Worm (Caenorhabditis elegans) whole organism, dauer: ENCODE data around the gene tpa-1.
"Not testable (repeated sequence)": the region's sequence is repeated elsewhere in the genome, so short reads cannot be mapped to it uniquely, and the experiment has no call there.

Experiments used
- unc-62 ChIP-seq: sonication (generic microtip); optimal IDR thresholded peaks from 2 replicates; lab custom pipeline; 2017; ENCODE audit warnings: missing biosample characterization, missing genetic modification reagents, missing genetic modification characterization

The tpa-1 gene

DNA sequence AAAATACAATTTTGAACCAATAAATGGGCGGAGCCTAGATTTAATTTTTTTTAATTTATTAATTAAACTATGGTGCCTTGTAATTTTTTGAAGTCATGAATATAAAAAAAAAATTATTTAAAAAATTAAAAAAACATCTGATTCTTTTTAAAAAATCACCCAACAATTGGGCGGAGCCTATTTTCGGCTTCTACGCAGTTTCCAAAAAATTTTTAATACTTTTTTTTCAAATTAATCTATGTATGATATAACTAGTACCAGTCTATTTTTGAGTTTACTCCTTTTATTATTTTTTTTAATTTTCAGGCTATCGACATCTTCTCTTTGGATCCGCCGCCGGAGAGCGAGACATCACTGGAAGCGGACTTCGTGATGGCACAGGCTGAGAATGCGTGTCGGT is at the start of gene tpa-1:
Gene tpa-1 (plus strand): TSS at position 301 of the 400 bp plus-strand sequence.
- no peak for TF ChIP-seq unc-62 (GFP tag; lab: Kevin White, UChicago)

DNA sequence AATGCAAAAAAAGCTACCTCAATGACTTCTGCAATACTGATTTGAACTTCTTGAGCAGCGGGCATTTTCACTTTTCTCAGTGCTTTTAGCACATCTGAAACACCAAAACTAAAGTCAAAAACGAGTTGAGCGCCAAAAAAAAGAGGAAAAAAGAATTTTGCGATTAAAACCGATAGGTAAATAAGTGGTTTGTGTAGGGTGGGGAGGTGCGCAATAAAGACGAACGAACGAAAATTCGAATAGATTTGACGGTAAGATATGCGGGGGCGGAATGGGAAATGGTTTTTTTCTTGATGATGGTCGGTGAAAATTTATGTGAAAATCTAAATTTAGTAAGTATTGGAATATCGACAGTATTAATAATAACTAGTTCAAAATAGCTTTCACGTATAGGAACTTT is 43.0 kb upstream of the tpa-1 start, which contains the start of gene frm-5.1:
Gene frm-5.1 (minus strand): TSS at position 101 of the 400 bp plus-strand sequence.
- no peak for TF ChIP-seq unc-62 (GFP tag; lab: Kevin White, UChicago)

DNA sequence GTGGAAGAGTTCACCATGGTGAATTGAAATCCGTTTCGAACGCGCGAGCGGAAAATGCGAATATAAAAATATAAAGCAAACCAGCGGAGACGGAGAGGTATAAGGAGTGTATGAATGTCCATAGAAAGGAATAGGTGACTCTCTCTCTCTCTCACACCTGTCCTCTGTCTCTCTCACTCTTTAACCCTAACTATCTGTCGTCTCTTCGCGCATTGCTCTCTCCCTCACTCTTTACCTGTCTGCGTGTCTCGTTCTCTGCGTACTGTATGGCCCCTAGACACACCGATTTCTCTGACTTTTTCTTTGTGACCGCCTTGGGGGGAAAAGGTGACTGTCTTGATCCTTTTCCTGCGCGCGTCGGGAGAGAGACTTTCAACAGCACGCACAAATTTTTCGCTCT is 40.6 kb upstream of the tpa-1 start:
- no peak for TF ChIP-seq unc-62 (GFP tag; lab: Kevin White, UChicago)

DNA sequence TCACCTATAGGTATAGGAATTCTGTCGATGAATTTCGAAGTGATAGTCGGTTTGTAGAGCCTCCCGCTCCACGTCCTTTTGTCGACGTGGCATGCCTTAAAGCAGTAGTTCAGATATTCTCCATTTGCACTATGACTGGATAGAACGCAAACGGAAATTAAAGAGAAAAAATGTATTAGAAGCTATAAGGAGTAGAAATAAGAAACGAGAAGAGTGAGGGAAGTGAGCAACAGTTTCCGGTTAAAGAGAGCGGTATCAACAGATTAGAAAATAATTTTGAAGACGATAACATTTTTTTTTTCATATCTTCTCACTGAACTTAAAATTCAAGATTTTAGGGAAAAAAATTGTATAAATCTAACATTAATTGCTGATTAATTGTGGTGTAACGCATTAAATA is 38.2 kb upstream of the tpa-1 start, which contains the start of gene T05C7.4:
Gene T05C7.4 (minus strand): TSS at position 101 of the 400 bp plus-strand sequence.
- TF ChIP-seq unc-62 (GFP tag; lab: Kevin White, UChicago): no peak

DNA sequence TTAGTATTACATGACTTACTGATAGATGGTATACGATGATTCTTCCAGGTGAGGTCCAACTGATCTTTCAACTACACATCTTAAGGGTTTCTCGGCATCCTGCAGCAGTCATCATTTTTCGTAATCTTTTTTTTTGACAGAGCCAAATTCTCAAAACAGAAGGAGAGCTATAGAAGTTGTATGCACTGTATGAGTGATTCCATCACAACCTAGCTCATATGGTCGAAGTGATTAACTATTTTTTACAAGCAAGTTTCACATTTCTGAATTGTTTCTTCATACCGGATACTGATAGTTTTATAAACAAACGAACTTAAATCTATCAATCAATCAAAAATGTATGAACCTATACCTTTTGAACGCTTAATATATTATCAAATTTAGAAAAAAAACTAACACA is 33.0 kb upstream of the tpa-1 start, which contains the start of gene T05C7.5:
Gene T05C7.5 (minus strand): TSS at position 101 of the 400 bp plus-strand sequence.
- TF ChIP-seq unc-62 (GFP tag; lab: Kevin White, UChicago): no peak

DNA sequence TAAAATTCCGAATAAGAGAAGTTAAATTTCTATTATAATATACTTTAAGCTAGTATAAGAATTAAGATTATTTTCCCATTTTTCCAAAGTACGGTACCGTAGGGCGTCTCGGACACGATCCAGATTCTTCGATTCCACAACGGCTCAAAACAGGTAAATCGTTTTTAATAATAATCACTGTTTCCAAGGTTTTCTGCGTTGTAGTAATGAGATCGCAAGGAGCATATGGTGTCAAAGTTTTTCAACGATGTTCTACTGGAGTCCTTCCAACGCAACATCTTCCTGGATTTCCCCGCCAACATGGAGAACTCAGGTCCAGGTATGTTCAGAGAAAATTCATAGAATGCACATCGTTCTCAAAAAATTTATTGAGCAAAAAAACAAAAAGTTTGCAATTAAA is 30.3 kb upstream of the tpa-1 start, which contains the start of gene T05C7.7:
Gene T05C7.7 (plus strand): TSS at position 301 of the 400 bp plus-strand sequence.
- not testable (repeated sequence) for TF ChIP-seq unc-62 (GFP tag; lab: Kevin White, UChicago)

DNA sequence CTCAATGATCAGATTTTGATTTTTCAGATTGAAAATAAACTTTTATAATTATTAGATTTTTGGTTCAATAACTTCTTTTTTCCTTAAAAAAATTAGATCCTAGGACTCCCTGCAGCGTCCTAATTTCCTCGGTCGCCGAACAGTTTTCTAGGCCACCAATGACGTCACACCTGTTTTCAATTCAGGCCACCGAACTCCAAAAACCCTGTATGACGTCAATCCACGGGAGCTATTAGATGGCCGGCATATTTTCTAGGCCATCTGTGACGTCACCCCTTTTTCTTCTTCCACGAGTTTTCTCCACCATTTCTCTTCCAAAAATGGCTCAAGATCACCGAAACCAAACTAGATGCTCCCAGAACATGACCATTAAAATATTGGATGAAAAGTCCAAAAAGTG is 20.5 kb upstream of the tpa-1 start:
- no peak for TF ChIP-seq unc-62 (GFP tag; lab: Kevin White, UChicago)

DNA sequence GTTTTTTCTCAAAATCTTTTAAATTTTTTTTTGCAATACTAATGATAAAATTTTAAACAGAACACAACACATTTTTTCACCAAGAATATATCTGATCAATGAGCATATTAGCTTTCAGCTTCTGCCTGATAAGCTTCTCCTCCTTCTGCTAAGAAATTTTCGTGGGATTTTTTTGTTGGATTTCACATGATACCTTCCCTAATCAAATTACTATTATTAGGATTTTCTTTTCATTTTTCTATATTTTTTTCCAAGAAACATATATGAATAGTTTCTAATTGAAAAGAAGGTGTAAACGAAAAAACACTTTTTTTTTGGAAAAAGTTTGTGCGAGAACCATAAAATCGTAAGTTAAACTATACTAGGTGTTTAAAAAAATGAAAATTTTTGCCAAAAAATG is 18.6 kb upstream of the tpa-1 start:
- TF ChIP-seq unc-62 (GFP tag; lab: Kevin White, UChicago): no peak

DNA sequence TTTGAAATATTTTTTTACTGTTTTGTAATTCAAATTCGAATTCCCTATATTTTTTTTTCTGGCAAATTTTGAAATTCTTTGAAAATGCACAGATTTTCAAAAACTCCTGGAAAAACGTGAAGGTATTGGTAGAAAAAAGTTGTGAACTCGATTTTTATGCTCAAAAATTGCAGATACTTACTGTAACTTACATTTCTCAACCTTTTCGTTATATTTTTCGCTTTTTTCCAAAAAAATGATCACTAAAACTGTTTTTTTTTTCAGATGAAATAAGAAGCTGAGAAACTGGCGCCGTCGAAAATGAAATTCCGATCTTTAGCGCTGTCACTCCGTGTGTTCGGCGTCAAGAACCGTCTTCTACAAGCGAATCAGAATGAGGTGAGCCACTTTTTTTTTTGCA is 15.7 kb upstream of the tpa-1 start, which contains the start of gene T05C7.8:
Gene T05C7.8 (plus strand): TSS at position 301 of the 400 bp plus-strand sequence.
- TF ChIP-seq unc-62 (GFP tag; lab: Kevin White, UChicago): no peak

DNA sequence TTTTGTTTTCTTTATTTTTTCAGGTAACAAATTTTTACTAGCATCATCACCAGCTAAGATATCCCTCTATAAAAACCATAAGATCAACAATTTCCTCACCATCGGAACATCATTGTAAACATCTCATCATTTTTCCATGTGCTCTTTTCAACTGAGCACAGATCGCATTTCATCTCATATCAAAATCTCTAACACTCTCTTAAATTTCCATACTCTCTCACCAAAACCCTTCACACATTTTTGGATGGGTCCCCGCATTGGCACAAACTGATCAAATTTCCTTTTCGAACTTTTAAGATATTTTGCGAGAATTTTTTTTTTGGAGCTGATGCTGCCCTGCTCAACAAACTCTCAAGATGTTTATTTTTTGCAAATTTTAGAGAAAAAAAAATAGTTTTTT is 14.4 kb upstream of the tpa-1 start:
- TF ChIP-seq unc-62 (GFP tag; lab: Kevin White, UChicago): no peak

DNA sequence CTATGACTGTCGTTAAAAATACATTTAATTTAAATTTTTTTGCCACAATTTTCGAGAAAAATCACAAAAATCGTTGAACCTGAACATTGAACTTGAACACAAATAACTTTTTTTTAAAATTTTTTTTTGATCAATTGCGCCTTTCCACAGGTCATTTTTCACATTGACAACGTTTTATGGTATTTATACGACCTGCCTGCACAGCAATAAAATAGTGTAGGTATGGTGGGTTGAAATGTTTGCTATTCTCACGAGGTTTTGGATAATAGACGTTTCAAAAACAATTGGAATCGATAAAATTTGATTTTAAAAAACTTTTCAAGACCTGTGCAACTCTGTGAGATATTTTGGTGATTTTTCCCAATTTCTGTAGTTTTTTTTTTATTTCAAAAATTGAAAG is 13.6 kb upstream of the tpa-1 start:
- TF ChIP-seq unc-62 (GFP tag; lab: Kevin White, UChicago): no peak

DNA sequence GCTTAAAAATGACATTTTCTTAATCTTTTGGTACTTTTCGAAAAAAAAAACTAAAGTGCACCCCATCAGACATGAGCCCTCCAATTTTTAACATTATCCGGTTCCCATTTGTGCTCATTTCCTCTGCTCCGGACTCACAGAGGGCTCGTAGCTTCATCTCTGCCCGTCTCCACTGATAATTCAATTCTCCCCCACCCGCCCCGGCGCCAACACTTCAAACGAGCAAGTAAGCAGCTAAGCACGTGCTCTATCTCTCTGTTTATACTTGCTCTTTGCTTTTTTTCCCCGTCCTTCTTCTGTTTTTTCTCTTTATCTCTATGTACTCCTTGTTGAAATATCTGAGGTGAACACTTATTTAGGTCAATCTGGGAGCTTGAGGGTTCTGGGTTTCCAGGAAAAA is 12.6 kb upstream of the tpa-1 start, which contains the start of gene T05C7.9:
Gene T05C7.9 (plus strand): TSS at position 72 of the 400 bp plus-strand sequence.
- no peak for TF ChIP-seq unc-62 (GFP tag; lab: Kevin White, UChicago)

DNA sequence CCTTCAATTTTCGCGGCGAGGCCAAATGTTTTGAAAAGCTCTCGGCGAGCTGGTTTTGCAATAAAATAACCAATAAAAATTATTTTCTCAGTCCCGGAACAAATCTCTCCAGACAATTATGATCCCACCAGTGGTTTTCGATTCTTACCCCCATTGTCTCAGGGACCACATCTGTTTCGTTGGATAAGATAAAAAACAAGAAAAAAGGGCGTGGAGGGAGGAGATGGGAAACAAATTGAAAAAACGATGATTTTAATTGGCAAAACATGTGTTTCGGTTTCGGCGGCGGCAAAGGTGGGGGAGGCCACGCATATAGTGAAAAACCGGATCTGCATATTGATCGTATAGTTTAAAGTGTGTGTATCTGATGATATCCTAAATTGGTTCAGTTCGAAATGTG is 10.8 kb upstream of the tpa-1 start:
- TF ChIP-seq unc-62 (GFP tag; lab: Kevin White, UChicago): no peak

DNA sequence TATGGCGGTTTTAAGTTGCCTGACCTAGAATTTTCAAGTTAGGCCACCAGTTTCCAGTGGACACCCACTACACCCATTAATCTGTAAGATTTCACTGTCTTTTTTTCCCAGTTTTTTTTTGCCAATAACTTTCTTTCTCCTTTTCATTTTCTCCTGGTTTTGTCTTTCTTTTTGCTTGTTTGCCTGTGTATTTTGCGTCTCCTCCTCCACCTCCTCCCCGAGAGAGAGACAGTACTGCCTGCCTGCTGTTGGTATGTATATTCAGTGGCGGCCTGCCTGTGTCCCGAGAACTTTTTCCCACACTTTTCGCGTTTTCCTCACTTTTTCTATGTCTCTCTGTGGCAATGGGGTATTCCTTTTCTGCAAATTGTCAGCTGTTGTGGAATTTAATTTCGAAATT is 10.4 kb upstream of the tpa-1 start:
- no peak for TF ChIP-seq unc-62 (GFP tag; lab: Kevin White, UChicago)

DNA sequence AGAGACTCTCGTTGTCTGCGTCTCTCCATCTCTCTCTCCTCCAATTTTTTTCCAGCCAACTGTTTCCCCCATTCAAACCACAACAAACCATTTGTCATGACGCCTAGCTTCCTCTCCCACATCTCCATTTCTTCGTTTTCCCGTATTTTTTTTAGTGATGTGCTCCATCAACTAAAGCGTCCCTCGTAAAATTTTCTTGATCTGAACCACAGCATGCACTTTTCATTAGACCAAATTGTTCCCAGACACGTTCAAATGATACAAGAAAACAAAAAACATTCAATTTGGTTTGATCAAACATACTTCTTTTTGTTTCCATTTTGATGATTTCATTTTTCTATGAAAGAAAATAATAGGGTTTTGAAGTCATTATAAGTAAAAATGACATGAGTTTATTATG is 9.5 kb upstream of the tpa-1 start:
- no peak for TF ChIP-seq unc-62 (GFP tag; lab: Kevin White, UChicago)

DNA sequence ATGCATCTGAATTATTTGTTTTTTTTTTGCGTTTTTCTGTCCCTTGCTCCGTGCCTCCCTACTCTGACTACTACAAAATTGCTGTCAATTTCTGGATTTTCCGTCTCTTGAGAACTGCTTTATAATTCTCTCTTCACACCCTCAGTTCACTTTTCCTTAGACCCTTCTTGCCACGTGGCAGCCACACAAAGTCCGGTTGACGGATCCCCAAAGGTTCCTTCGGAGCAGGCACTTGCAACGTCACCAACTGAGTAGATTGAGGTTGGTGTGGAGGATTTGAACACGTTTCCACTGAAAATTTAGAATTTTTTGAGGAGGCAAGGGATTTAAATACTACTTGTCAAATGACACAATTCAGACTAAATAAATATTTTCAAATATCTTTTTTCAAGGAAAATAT is 5.0 kb upstream of the tpa-1 start:
- no peak for TF ChIP-seq unc-62 (GFP tag; lab: Kevin White, UChicago)

DNA sequence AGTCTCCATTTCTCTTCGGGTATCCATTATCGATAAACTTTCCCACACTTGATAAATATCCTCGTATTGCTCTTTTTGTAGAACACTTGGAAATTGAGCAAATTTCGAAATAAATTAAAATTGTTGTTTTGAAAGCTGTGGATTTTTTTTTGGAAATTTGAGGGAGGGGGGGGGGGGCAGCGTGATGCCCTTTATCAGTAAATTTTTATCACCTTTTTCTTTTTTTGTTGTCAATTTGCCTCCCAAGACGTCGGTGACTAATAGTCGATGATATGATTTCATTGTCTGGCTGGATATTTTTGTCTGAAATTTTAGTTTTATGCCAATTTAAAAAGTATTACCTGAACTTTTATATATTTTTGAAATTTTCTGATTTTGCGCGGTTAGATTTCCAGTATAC is 1.8 kb upstream of the tpa-1 start, which contains the start of gene scl-23:
Gene scl-23 (minus strand): TSS at position 101 of the 400 bp plus-strand sequence.
- TF ChIP-seq unc-62 (GFP tag; lab: Kevin White, UChicago): no peak
